Worm (Caenorhabditis elegans) whole organism, mixed stage, embryonic: Measurements from ENCODE around the gene F36H12.17.
"Not testable (repeated sequence)": the region's sequence is repeated elsewhere in the genome, so short reads cannot be mapped to it uniquely, and the experiment has no call there.

Experiments used
- drap-1 ChIP-seq: fragments of 200-800 bp; sonication (Bioruptor generic); optimal IDR thresholded peaks from 3 replicates; lab custom pipeline; 2018; ENCODE audit warnings: mild to moderate bottlenecking, missing genetic modification characterization, missing compliant biosample characterization
- elt-3 ChIP-seq: fragments of 150-350 bp; optimal IDR thresholded peaks from 2 replicates; lab custom pipeline; 2014; ENCODE audit warnings: missing biosample characterization, missing genetic modification characterization
- mep-1 ChIP-seq: fragments of 150-350 bp; optimal IDR thresholded peaks from 2 replicates; lab custom pipeline; 2017; ENCODE audit warnings: missing biosample characterization, missing genetic modification reagents, missing genetic modification characterization, inconsistent platforms
- nhr-76 ChIP-seq: sonication (generic microtip); optimal IDR thresholded peaks from 2 replicates; lab custom pipeline; 2017; ENCODE audit warnings: missing biosample characterization, missing genetic modification characterization
- sem-2 ChIP-seq: fragments of 200-800 bp; sonication (Bioruptor generic); optimal IDR thresholded peaks from 2 replicates; lab custom pipeline; 2018; ENCODE audit warnings: mild to moderate bottlenecking, missing genetic modification characterization, missing compliant biosample characterization
- snpc-4 ChIP-seq: fragments of 150-350 bp; optimal IDR thresholded peaks from 2 replicates; lab custom pipeline; 2014; ENCODE audit warnings: missing biosample characterization, missing genetic modification characterization
- unc-39 ChIP-seq: fragments of 150-350 bp; optimal IDR thresholded peaks from 2 replicates; lab custom pipeline; 2014; ENCODE audit warnings: missing biosample characterization, missing genetic modification characterization
- ztf-11 ChIP-seq: fragments of 150-350 bp; optimal IDR thresholded peaks from 2 replicates; lab custom pipeline; 2014; ENCODE audit warnings: missing biosample characterization, missing genetic modification characterization

DNA sequence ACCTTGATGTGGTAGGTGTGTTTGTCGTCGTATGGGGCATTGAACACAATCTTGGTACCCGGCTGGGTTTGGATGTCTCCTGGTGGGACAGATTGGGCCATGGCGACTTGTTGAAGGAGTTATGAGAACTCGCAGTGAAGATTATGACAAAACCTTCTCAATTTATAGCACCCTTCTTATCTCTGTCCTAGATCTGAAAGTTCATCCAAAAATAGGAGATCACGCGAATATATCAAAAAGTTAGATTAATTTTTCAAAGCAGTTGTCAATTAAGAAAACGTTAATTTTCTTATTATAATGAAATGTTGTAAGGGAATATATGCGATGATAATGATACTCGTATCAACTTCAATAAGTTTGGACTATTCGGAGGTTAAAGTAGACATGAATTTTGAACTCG lies 17.6 kb upstream of the F36H12.17 start, which contains the start of gene msp-51:
- not testable (repeated sequence) for TF ChIP-seq ztf-11; snpc-4 (tag; lab: Kevin White, UChicago); sem-2 (GFP tag; lab: Kevin White, UChicago); nhr-76 (tag; lab: Kevin White, UChicago); elt-3 (tag; lab: Kevin White, UChicago); drap-1 (GFP tag; lab: Kevin White, UChicago); mep-1 (tag; lab: Kevin White, UChicago); unc-39 (tag; lab: Kevin White, UChicago)
